Worm (Caenorhabditis elegans) whole organism, L4/young adult: ENCODE measurements around the gene F08G2.5.

Experiments
- W03F9.2 ChIP-seq: fragments of 150-350 bp; optimal IDR thresholded peaks from 2 replicates; lab custom pipeline; 2014; ENCODE audit warnings: missing biosample characterization, missing genetic modification characterization
- dao-5 ChIP-seq: sonication (generic microtip); optimal IDR thresholded peaks from 2 replicates; lab custom pipeline; 2016; ENCODE audit warnings: missing genotype, missing genetic modification characterization, moderate library complexity, missing compliant biosample characterization
- him-1 ChIP-seq: sonication (generic microtip); optimal IDR thresholded peaks from 2 replicates; lab custom pipeline; 2016; ENCODE audit warnings: missing genotype, missing genetic modification reagents, missing genetic modification characterization, missing compliant biosample characterization

ce11 chrII:13838403-13838802 is 5.0 kb upstream of the F08G2.5 start:
- no peak for TF ChIP-seq him-1 (tag; lab: Kevin White, UChicago)
- TF ChIP-seq W03F9.2: no peak
- TF ChIP-seq dao-5 (tag; lab: Kevin White, UChicago): no peak
